Worm (Caenorhabditis elegans) whole organism, L1 larva: ENCODE measurements around the gene cls-3.

ENCODE experiments used
- C16A3.4 ChIP-seq: fragments of 150-350 bp; optimal IDR thresholded peaks from 2 replicates; lab custom pipeline; 2014; ENCODE audit warnings: missing biosample characterization, missing genetic modification characterization
- F16B12.6 ChIP-seq: fragments of 150-350 bp; optimal IDR thresholded peaks from 2 replicates; lab custom pipeline; 2014; ENCODE audit warnings: missing biosample characterization, missing genetic modification characterization
- Y116A8C.19 ChIP-seq: sonication (generic microtip); optimal IDR thresholded peaks from 2 replicates; lab custom pipeline; 2016; ENCODE audit warnings: missing compliant biosample characterization, missing genetic modification characterization, borderline replicate concordance
- aha-1 ChIP-seq: fragments of 150-350 bp; optimal IDR thresholded peaks from 2 replicates; lab custom pipeline; 2014; ENCODE audit warnings: missing biosample characterization, missing genetic modification characterization
- aly-2 ChIP-seq: fragments of 150-350 bp; optimal IDR thresholded peaks from 2 replicates; lab custom pipeline; 2014; ENCODE audit warnings: missing biosample characterization, missing genetic modification characterization
- ceh-63 ChIP-seq: fragments of 200-800 bp; sonication (Bioruptor generic); optimal IDR thresholded peaks from 2 replicates; lab custom pipeline; 2018; ENCODE audit warnings: mild to moderate bottlenecking, missing genetic modification characterization, missing compliant biosample characterization
- ceh-88 ChIP-seq: fragments of 200-800 bp; sonication (Bioruptor generic); IDR thresholded peaks from 2 replicates; pipeline ENCODE4 v1.3.6; 2022; ENCODE audit warnings: missing genetic modification characterization, missing compliant biosample characterization
- ceh-90 ChIP-seq: sonication (generic microtip); optimal IDR thresholded peaks from 2 replicates; lab custom pipeline; 2016; ENCODE audit warnings: missing genetic modification characterization, missing compliant biosample characterization
- dpl-1 ChIP-seq, 3 experiments: fragments of 150-350 bp in 2 of 3; sonication (generic microtip) in 1 of 3; optimal IDR thresholded peaks; 2 replicates each; lab custom pipeline; 2014 to 2017; ENCODE audit warnings: missing biosample characterization in 3 of 3, missing genetic modification characterization in 3 of 3, missing genetic modification reagents in 3 of 3
- efl-1 ChIP-seq, 4 experiments: fragments of 150-350 bp; optimal IDR thresholded peaks in 3 of 4; peaks in 1 of 4; 1 replicate in 1 of 4; 2 replicates in 3 of 4; lab custom pipeline; 2014; ENCODE audit warnings: missing biosample characterization in 2 of 4, missing genetic modification characterization in 2 of 4, missing genetic modification reagents in 2 of 4
- egl-13 ChIP-seq: sonication (generic microtip); optimal IDR thresholded peaks from 2 replicates; lab custom pipeline; 2016; ENCODE audit warnings: missing genotype, missing genetic modification reagents, missing genetic modification characterization, missing compliant biosample characterization
- fkh-4 ChIP-seq: sonication (generic microtip); optimal IDR thresholded peaks from 2 replicates; lab custom pipeline; 2016; ENCODE audit warnings: missing compliant biosample characterization, missing genetic modification characterization, borderline replicate concordance
- fkh-8 ChIP-seq: sonication (generic microtip); optimal IDR thresholded peaks from 2 replicates; lab custom pipeline; 2016; ENCODE audit warnings: mild to moderate bottlenecking, missing genetic modification characterization, missing compliant biosample characterization
- fos-1 ChIP-seq: fragments of 150-350 bp; optimal IDR thresholded peaks from 2 replicates; lab custom pipeline; 2014; ENCODE audit warnings: missing biosample characterization, missing genetic modification characterization
- grh-1 ChIP-seq: fragments of 200-800 bp; sonication (Bioruptor generic); IDR thresholded peaks from 2 replicates; pipeline ENCODE4 v1.3.6; 2022; ENCODE audit warnings: missing genetic modification reagents, missing genetic modification characterization, missing compliant biosample characterization
- hlh-17 ChIP-seq: fragments of 200-800 bp; sonication (Bioruptor generic); optimal IDR thresholded peaks from 2 replicates; lab custom pipeline; 2018; ENCODE audit warnings: missing genetic modification characterization, mild to moderate bottlenecking, missing compliant biosample characterization, moderate library complexity, borderline replicate concordance
- irx-1 ChIP-seq: sonication (generic microtip); optimal IDR thresholded peaks from 2 replicates; lab custom pipeline; 2016; ENCODE audit warnings: missing genetic modification characterization, missing compliant biosample characterization
- lin-14 ChIP-seq: fragments of 200-800 bp; sonication (Bioruptor generic); optimal IDR thresholded peaks from 2 replicates; lab custom pipeline; 2018; ENCODE audit warnings: mild to moderate bottlenecking, missing genetic modification characterization, moderate library complexity, missing compliant biosample characterization
- lin-39 ChIP-seq: fragments of 150-350 bp; optimal IDR thresholded peaks from 2 replicates; lab custom pipeline; 2014; ENCODE audit warnings: missing biosample characterization, missing genetic modification reagents, missing genetic modification characterization
- lir-3 ChIP-seq: sonication (generic microtip); optimal IDR thresholded peaks from 2 replicates; lab custom pipeline; 2016; ENCODE audit warnings: mild to moderate bottlenecking, missing genetic modification characterization, moderate library complexity, missing compliant biosample characterization; ENCODE audit not compliant: poor library complexity
- lsy-2 ChIP-seq, 2 experiments: fragments of 150-350 bp; optimal IDR thresholded peaks; 2 replicates each; lab custom pipeline; 2014; ENCODE audit warnings: missing biosample characterization in 2 of 2, missing genetic modification characterization in 2 of 2
- mab-9 ChIP-seq: fragments of 200-800 bp; sonication (Bioruptor generic); IDR thresholded peaks from 2 replicates; pipeline ENCODE4 v1.3.6; 2022; ENCODE audit warnings: missing genetic modification reagents, missing genetic modification characterization, missing compliant biosample characterization
- mdl-1 ChIP-seq, 2 experiments: fragments of 150-350 bp; optimal IDR thresholded peaks; 2 replicates each; lab custom pipeline; 2014 to 2017; ENCODE audit warnings: missing biosample characterization in 2 of 2, missing genetic modification characterization in 2 of 2, inconsistent platforms in 1 of 2
- mep-1 ChIP-seq: fragments of 150-350 bp; optimal IDR thresholded peaks from 2 replicates; lab custom pipeline; 2014; ENCODE audit warnings: missing biosample characterization, missing genetic modification characterization
- nhr-19 ChIP-seq: fragments of 200-800 bp; sonication (Bioruptor generic); conservative IDR thresholded peaks from 2 replicates; pipeline ENCODE4 v1.3.6; 2022; ENCODE audit warnings: missing genetic modification characterization, missing compliant biosample characterization
- nhr-20 ChIP-seq: sonication (generic microtip); optimal IDR thresholded peaks from 2 replicates; lab custom pipeline; 2016; ENCODE audit warnings: mild to moderate bottlenecking, missing genetic modification characterization, missing compliant biosample characterization
- nhr-28 ChIP-seq: fragments of 150-350 bp; optimal IDR thresholded peaks from 2 replicates; lab custom pipeline; 2014; ENCODE audit warnings: missing biosample characterization, missing genetic modification characterization
- nhr-47 ChIP-seq: sonication (generic microtip); optimal IDR thresholded peaks from 2 replicates; lab custom pipeline; 2016; ENCODE audit warnings: mild to moderate bottlenecking, missing genetic modification characterization, moderate library complexity, missing compliant biosample characterization
- nhr-71 ChIP-seq: sonication (generic microtip); optimal IDR thresholded peaks from 2 replicates; lab custom pipeline; 2016; ENCODE audit warnings: mild to moderate bottlenecking, missing genetic modification characterization, moderate library complexity, missing compliant biosample characterization
- nhr-77 ChIP-seq: fragments of 150-350 bp; optimal IDR thresholded peaks from 2 replicates; lab custom pipeline; 2014; ENCODE audit warnings: missing biosample characterization, missing genetic modification characterization
- pag-3 ChIP-seq: sonication (generic microtip); optimal IDR thresholded peaks from 2 replicates; lab custom pipeline; 2017; ENCODE audit warnings: missing genetic modification characterization, mild to moderate bottlenecking, missing compliant biosample characterization, antibody characterized with exemption, borderline replicate concordance; ENCODE audit not compliant: insufficient read depth
- pqm-1 ChIP-seq: sonication (generic microtip); optimal IDR thresholded peaks from 3 replicates; lab custom pipeline; 2017; ENCODE audit warnings: missing biosample characterization, missing genetic modification characterization
- rnt-1 ChIP-seq: sonication (generic microtip); optimal IDR thresholded peaks from 2 replicates; lab custom pipeline; 2016; ENCODE audit warnings: mild to moderate bottlenecking, missing genetic modification characterization, moderate library complexity, missing compliant biosample characterization
- snu-23 ChIP-seq: sonication (generic microtip); optimal IDR thresholded peaks from 2 replicates; lab custom pipeline; 2016; ENCODE audit warnings: missing genetic modification characterization, missing compliant biosample characterization
- swsn-7 ChIP-seq: sonication (generic microtip); optimal IDR thresholded peaks from 2 replicates; lab custom pipeline; 2016; ENCODE audit warnings: missing genetic modification characterization, missing compliant biosample characterization
- unc-62 ChIP-seq: fragments of 150-350 bp; optimal IDR thresholded peaks from 2 replicates; lab custom pipeline; 2014; ENCODE audit warnings: missing biosample characterization, missing genetic modification reagents, missing genetic modification characterization
- unc-98 ChIP-seq: fragments of 200-800 bp; sonication (Bioruptor generic); IDR thresholded peaks from 2 replicates; pipeline ENCODE4 v1.3.6; 2022; ENCODE audit warnings: missing genetic modification characterization, missing compliant biosample characterization
- zag-1 ChIP-seq: fragments of 150-350 bp; optimal IDR thresholded peaks from 2 replicates; lab custom pipeline; 2014; ENCODE audit warnings: missing biosample characterization, missing genetic modification characterization
- zip-4 ChIP-seq: fragments of 200-800 bp; sonication (Bioruptor generic); optimal IDR thresholded peaks from 2 replicates; lab custom pipeline; 2018; ENCODE audit warnings: mild to moderate bottlenecking, missing genetic modification characterization, moderate library complexity, missing compliant biosample characterization

The cls-3 gene

ce11 chrIII:9154766-9155165 is 36.1 kb downstream of the cls-3 start, which contains the start of gene irld-34:
TSS of gene irld-34 (plus strand) at chrIII:9155066.
- TF ChIP-seq irx-1 (tag; lab: Kevin White, UChicago) (no peak), fkh-8 (peak; percentile 50), nhr-77 (tag; lab: Kevin White, UChicago) (no peak), hlh-17 (GFP tag; lab: Kevin White, UChicago) (no peak)

DNA sequence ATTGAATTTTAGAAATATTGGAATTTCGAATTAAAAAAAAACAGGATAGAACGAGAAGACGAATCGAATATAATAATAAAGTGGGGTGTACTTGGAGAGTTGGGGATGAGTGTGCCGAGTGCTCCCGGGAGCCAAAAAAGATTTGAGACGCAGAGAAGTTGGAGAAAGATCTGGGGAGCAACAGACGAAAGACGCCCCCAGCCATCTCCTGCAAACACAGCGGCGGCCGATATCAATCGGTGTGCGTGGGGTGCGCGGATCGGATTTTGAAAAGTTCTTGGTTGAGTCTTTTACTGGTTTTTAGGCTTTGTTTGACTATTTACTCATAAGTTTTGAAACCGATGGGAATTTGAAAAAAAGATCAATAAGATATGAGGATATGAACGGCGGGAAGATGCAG is 37.1 kb downstream of the cls-3 start, which contains the start of gene nhl-1:
Gene nhl-1, minus strand, starts transcription at position 101 of the 400 bp plus-strand sequence.
- TF ChIP-seq rnt-1 (peak; percentile 44), nhr-71 (tag; lab: Kevin White, UChicago) (peak; percentile 1), ceh-63 (no peak)

DNA sequence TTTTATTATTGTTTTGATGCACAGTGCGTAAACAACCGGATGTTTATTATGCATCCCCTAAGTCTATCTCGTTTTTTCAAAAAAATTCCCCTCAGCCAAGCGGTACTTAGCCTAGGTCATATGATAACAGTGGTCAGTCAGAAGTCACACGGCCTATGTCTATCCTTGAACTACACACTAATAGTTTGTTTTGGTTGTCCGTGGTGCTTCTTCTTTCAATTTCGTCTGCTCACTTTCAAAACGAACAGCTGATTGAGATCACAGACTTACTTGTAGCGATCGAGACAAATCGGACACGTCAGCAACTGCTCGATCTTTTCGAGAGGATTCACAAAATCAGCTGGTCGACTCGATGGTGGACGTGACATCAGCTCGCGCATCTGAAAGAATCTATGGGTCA is 38.0 kb downstream of the cls-3 start:
- no peak for TF ChIP-seq mab-9 (GFP tag; lab: Robert Waterston, UW)
- TF ChIP-seq zip-4 (GFP tag; lab: Kevin White, UChicago) = no peak
- no peak for TF ChIP-seq pqm-1 (tag; lab: Kevin White, UChicago)
- no peak for TF ChIP-seq unc-98 (GFP tag; lab: Robert Waterston, UW)
- no peak for TF ChIP-seq lir-3 (tag; lab: Kevin White, UChicago)
- TF ChIP-seq aly-2 (tag; lab: Kevin White, UChicago) = no peak
- peak in 1 of 2 experiments; percentile 42 for TF ChIP-seq lsy-2 (tag; optimal IDR thresholded peaks at IDR 0.05; lab: Kevin White, UChicago)
- peak; percentile 40 for TF ChIP-seq nhr-71 (tag; lab: Kevin White, UChicago)
- no peak for TF ChIP-seq nhr-47 (tag; lab: Kevin White, UChicago)
- TF ChIP-seq fos-1 (tag; lab: Kevin White, UChicago) = no peak
- TF ChIP-seq lin-14 = peak; percentile 40
- no peak for TF ChIP-seq C16A3.4 (tag; lab: Kevin White, UChicago)
- no peak for TF ChIP-seq egl-13 (tag; lab: Kevin White, UChicago)
- TF ChIP-seq snu-23 (GFP tag; lab: Kevin White, UChicago) = no peak
- TF ChIP-seq rnt-1 = peak; percentile 46
- TF ChIP-seq Y116A8C.19 = no peak
- TF ChIP-seq efl-1 (optimal IDR thresholded peaks at IDR 0.05; lab: Kevin White, UChicago) = no peak
- TF ChIP-seq efl-1 (GFP tag; optimal IDR thresholded peaks at IDR 0.05 in 1 of 2; lab: Kevin White, UChicago) = peak; percentile 10 to 94
- no peak for TF ChIP-seq zag-1 (tag; lab: Kevin White, UChicago)
- TF ChIP-seq nhr-28 = no peak

DNA sequence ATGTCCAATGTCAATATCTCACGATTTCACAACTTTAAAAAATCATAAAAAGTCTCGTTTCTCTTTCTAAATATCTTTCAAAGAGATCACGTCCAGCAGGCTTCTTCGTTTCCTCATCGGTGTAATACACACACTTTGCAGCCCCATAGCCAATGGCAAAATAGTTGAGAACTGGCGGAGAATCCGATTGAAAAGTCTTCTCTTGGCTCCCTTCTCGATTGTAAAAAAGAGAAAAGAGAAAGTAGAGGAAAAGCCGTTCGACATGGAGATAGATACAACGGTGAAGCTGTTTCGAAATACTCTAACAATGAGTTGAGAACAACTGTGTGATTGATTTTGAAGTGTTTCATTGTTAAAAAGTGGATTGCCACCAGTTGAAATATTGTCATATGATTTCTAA is 39.1 kb downstream of the cls-3 start:
- no peak for TF ChIP-seq aha-1 (tag; lab: Kevin White, UChicago)
- TF ChIP-seq hlh-17 (GFP tag; lab: Kevin White, UChicago) = no peak
- TF ChIP-seq mdl-1 (tag; optimal IDR thresholded peaks at IDR 0.05; lab: Kevin White, UChicago) = peak in 1 of 2 experiments; percentile 16
- peak; percentile 40 for TF ChIP-seq mep-1
- TF ChIP-seq nhr-71 (tag; lab: Kevin White, UChicago) = peak; percentile 55
- no peak for TF ChIP-seq grh-1
- no peak for TF ChIP-seq F16B12.6
- TF ChIP-seq lsy-2 (tag; optimal IDR thresholded peaks at IDR 0.05; lab: Kevin White, UChicago) = peak; percentile 6 to 52
- peak; percentile 89 for TF ChIP-seq pag-3 (tag; lab: Kevin White, UChicago)
- TF ChIP-seq snu-23 (GFP tag; lab: Kevin White, UChicago) = peak; percentile 29
- TF ChIP-seq ceh-90 (tag; lab: Kevin White, UChicago) = no peak
- peak; percentile 82 for TF ChIP-seq lin-14
- no peak for TF ChIP-seq unc-62 (GFP tag; lab: Kevin White, UChicago)
- no peak for TF ChIP-seq ceh-88
- peak; percentile 4 for TF ChIP-seq lin-39 (tag; lab: Kevin White, UChicago)
- TF ChIP-seq swsn-7 (tag; lab: Kevin White, UChicago) = no peak
- peak; percentile 64 for TF ChIP-seq rnt-1
- peak; percentile 25 for TF ChIP-seq nhr-20 (tag; lab: Kevin White, UChicago)
- no peak for TF ChIP-seq lir-3 (tag; lab: Kevin White, UChicago)
- peak; percentile 11 for TF ChIP-seq C16A3.4 (tag; lab: Kevin White, UChicago)
- no peak for TF ChIP-seq pqm-1 (tag; lab: Kevin White, UChicago)
- TF ChIP-seq fkh-8 = no peak
- TF ChIP-seq dpl-1 (GFP tag; optimal IDR thresholded peaks at IDR 0.05; lab: Kevin White, UChicago) = peak in 1 of 3 experiments; percentile 2
- TF ChIP-seq egl-13 (tag; lab: Kevin White, UChicago) = no peak
- peak; percentile 22; the same call in 1 of the 2 replicates for TF ChIP-seq nhr-19 (GFP tag; lab: Robert Waterston, UW)
- peak; percentile 1 for TF ChIP-seq fkh-4 (tag; lab: Kevin White, UChicago)
- TF ChIP-seq, all 84 proteins: peak for 14
